Fruit fly (Drosophila melanogaster) whole organism: ENCODE data around the gene CG6652.

Experiments
- CG8478 ChIP-seq: fragments of >200 bp; optimal IDR thresholded peaks from 2 replicates; lab custom pipeline; 2018; ENCODE audit warnings: inconsistent platforms
- Dll ChIP-seq: fragments of >200 bp; optimal IDR thresholded peaks from 2 replicates; lab custom pipeline; 2017
- pan ChIP-seq: fragments of >200 bp; optimal IDR thresholded peaks from 2 replicates; lab custom pipeline; 2017
- psq ChIP-seq: fragments of >200 bp; optimal IDR thresholded peaks from 2 replicates; lab custom pipeline; 2017
- usp ChIP-seq: fragments of >200 bp; optimal IDR thresholded peaks from 2 replicates; lab custom pipeline; 2017; ENCODE audit warnings: missing biosample characterization, missing genetic modification characterization, mixed read lengths

DNA sequence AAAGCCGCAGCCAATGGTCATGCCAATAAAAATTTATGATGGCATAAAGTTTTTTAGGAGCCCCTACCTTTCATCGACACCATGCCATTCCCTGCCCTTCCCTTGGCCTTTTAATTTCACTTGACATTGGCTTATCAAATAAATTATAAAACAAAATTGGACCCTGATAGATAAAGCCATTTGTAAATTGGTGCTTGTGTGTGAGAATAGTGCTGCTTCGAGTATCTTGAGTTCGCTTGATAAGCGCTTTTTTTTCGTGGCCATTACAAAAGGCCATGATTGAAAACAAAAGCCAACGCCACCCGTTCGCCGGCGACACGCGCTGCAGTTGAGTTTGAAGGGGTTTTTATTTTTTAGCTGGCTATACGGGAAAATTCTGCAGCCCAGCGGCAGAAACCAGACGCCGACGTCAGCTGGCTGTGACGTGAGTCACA lies 27.3 kb upstream of the CG6652 start:
- TF ChIP-seq psq (lab: Kevin White, UChicago) (no peak), usp (GFP tag; lab: Kevin White, UChicago) (no peak), CG8478 (lab: Kevin White, UChicago) (no peak), pan (lab: Kevin White, UChicago) (no peak), Dll (lab: Kevin White, UChicago) (no peak)
